Worm (Caenorhabditis elegans) whole organism, L1 larva: ENCODE data around the gene mogs-1.
A peak's percentile ranks its signal among the peaks of the same experiment; 100 is the strongest.

Experiments
- C04F5.9 ChIP-seq: sonication (generic microtip); optimal IDR thresholded peaks from 2 replicates; lab custom pipeline; 2016; ENCODE audit warnings: missing genetic modification characterization, missing compliant biosample characterization
- C34B4.2 ChIP-seq: sonication (generic microtip); optimal IDR thresholded peaks from 2 replicates; lab custom pipeline; 2017; ENCODE audit warnings: mild to moderate bottlenecking, missing genetic modification characterization, missing compliant biosample characterization
- Y116A8C.19 ChIP-seq: sonication (generic microtip); optimal IDR thresholded peaks from 2 replicates; lab custom pipeline; 2016; ENCODE audit warnings: missing compliant biosample characterization, missing genetic modification characterization, borderline replicate concordance
- alr-1 ChIP-seq: fragments of 200-800 bp; sonication (Bioruptor generic); optimal IDR thresholded peaks from 2 replicates; lab custom pipeline; 2018; ENCODE audit warnings: borderline replicate concordance, mild to moderate bottlenecking, missing genetic modification characterization, missing compliant biosample characterization
- aly-2 ChIP-seq: fragments of 150-350 bp; optimal IDR thresholded peaks from 2 replicates; lab custom pipeline; 2014; ENCODE audit warnings: missing biosample characterization, missing genetic modification characterization
- ama-1 ChIP-seq: fragments of 150-350 bp; optimal IDR thresholded peaks from 2 replicates; lab custom pipeline; 2014
- blmp-1 ChIP-seq: fragments of 150-350 bp; optimal IDR thresholded peaks from 2 replicates; lab custom pipeline; 2014; ENCODE audit warnings: missing biosample characterization, missing genetic modification characterization
- ceh-63 ChIP-seq: fragments of 200-800 bp; sonication (Bioruptor generic); optimal IDR thresholded peaks from 2 replicates; lab custom pipeline; 2018; ENCODE audit warnings: mild to moderate bottlenecking, missing genetic modification characterization, missing compliant biosample characterization
- ceh-88 ChIP-seq: fragments of 200-800 bp; sonication (Bioruptor generic); IDR thresholded peaks from 2 replicates; pipeline ENCODE4 v1.3.6; 2022; ENCODE audit warnings: missing genetic modification characterization, missing compliant biosample characterization
- ceh-90 ChIP-seq: sonication (generic microtip); optimal IDR thresholded peaks from 2 replicates; lab custom pipeline; 2016; ENCODE audit warnings: missing genetic modification characterization, missing compliant biosample characterization
- ces-1 ChIP-seq: fragments of 150-350 bp; optimal IDR thresholded peaks from 2 replicates; lab custom pipeline; 2014; ENCODE audit warnings: missing biosample characterization, missing genetic modification reagents, missing genetic modification characterization
- dpl-1 ChIP-seq, 3 experiments: fragments of 150-350 bp in 2 of 3; sonication (generic microtip) in 1 of 3; optimal IDR thresholded peaks; 2 replicates each; lab custom pipeline; 2014 to 2017; ENCODE audit warnings: missing biosample characterization in 3 of 3, missing genetic modification characterization in 3 of 3, missing genetic modification reagents in 3 of 3
- efl-1 ChIP-seq, 4 experiments: fragments of 150-350 bp; optimal IDR thresholded peaks in 3 of 4; peaks in 1 of 4; 1 replicate in 1 of 4; 2 replicates in 3 of 4; lab custom pipeline; 2014; ENCODE audit warnings: missing biosample characterization in 2 of 4, missing genetic modification characterization in 2 of 4, missing genetic modification reagents in 2 of 4
- efl-3 ChIP-seq: fragments of 200-800 bp; sonication (Bioruptor generic); optimal IDR thresholded peaks from 2 replicates; lab custom pipeline; 2018; ENCODE audit warnings: mild to moderate bottlenecking, missing genetic modification characterization, missing compliant biosample characterization
- egl-27 ChIP-seq, 2 experiments: fragments of 150-350 bp in 1 of 2; sonication (generic microtip); optimal IDR thresholded peaks; 3 replicates each; lab custom pipeline; 2017 to 2018; ENCODE audit warnings: missing biosample characterization in 2 of 2, missing genetic modification characterization in 2 of 2, missing genetic modification reagents in 2 of 2
- elt-2 ChIP-seq: sonication (generic microtip); optimal IDR thresholded peaks from 2 replicates; lab custom pipeline; 2016; ENCODE audit warnings: missing genetic modification characterization, mild to moderate bottlenecking, inconsistent platforms, missing compliant biosample characterization, missing genetic modification reagents
- ets-5 ChIP-seq: fragments of 200-800 bp; sonication (Bioruptor generic); IDR thresholded peaks from 2 replicates; pipeline ENCODE4 v1.3.6; 2022; ENCODE audit warnings: missing genetic modification characterization, missing compliant biosample characterization
- fkh-8 ChIP-seq: sonication (generic microtip); optimal IDR thresholded peaks from 2 replicates; lab custom pipeline; 2016; ENCODE audit warnings: mild to moderate bottlenecking, missing genetic modification characterization, missing compliant biosample characterization
- fos-1 ChIP-seq: fragments of 150-350 bp; optimal IDR thresholded peaks from 2 replicates; lab custom pipeline; 2014; ENCODE audit warnings: missing biosample characterization, missing genetic modification characterization
- irx-1 ChIP-seq: sonication (generic microtip); optimal IDR thresholded peaks from 2 replicates; lab custom pipeline; 2016; ENCODE audit warnings: missing genetic modification characterization, missing compliant biosample characterization
- jun-1 ChIP-seq: fragments of 150-350 bp; optimal IDR thresholded peaks from 2 replicates; lab custom pipeline; 2014; ENCODE audit warnings: missing biosample characterization, missing genetic modification reagents, missing genetic modification characterization
- lin-35 ChIP-seq, 2 experiments: fragments of 150-350 bp; optimal IDR thresholded peaks; 2 replicates each; lab custom pipeline; 2014; ENCODE audit warnings: missing biosample characterization in 2 of 2, missing genetic modification characterization in 2 of 2, missing genetic modification reagents in 2 of 2
- lir-3 ChIP-seq: sonication (generic microtip); optimal IDR thresholded peaks from 2 replicates; lab custom pipeline; 2016; ENCODE audit warnings: mild to moderate bottlenecking, missing genetic modification characterization, moderate library complexity, missing compliant biosample characterization; ENCODE audit not compliant: poor library complexity
- mdl-1 ChIP-seq, 2 experiments: fragments of 150-350 bp; optimal IDR thresholded peaks; 2 replicates each; lab custom pipeline; 2014 to 2017; ENCODE audit warnings: missing biosample characterization in 2 of 2, missing genetic modification characterization in 2 of 2, inconsistent platforms in 1 of 2
- mep-1 ChIP-seq: fragments of 150-350 bp; optimal IDR thresholded peaks from 2 replicates; lab custom pipeline; 2014; ENCODE audit warnings: missing biosample characterization, missing genetic modification characterization
- nhr-12 ChIP-seq: sonication (generic microtip); optimal IDR thresholded peaks from 2 replicates; lab custom pipeline; 2017; ENCODE audit warnings: missing biosample characterization, missing genetic modification characterization
- nhr-20 ChIP-seq: sonication (generic microtip); optimal IDR thresholded peaks from 2 replicates; lab custom pipeline; 2016; ENCODE audit warnings: mild to moderate bottlenecking, missing genetic modification characterization, missing compliant biosample characterization
- nhr-71 ChIP-seq: sonication (generic microtip); optimal IDR thresholded peaks from 2 replicates; lab custom pipeline; 2016; ENCODE audit warnings: mild to moderate bottlenecking, missing genetic modification characterization, moderate library complexity, missing compliant biosample characterization
- nhr-85 ChIP-seq: sonication (generic microtip); peaks from one replicate; lab custom pipeline; 2016; ENCODE audit warnings: missing genetic modification characterization, inconsistent platforms, missing compliant biosample characterization
- nhr-90 ChIP-seq: sonication (generic microtip); optimal IDR thresholded peaks from 2 replicates; lab custom pipeline; 2016; ENCODE audit warnings: mild to moderate bottlenecking, missing genetic modification characterization, missing compliant biosample characterization; ENCODE audit not compliant: poor library complexity
- snu-23 ChIP-seq: sonication (generic microtip); optimal IDR thresholded peaks from 2 replicates; lab custom pipeline; 2016; ENCODE audit warnings: missing genetic modification characterization, missing compliant biosample characterization
- sptf-1 ChIP-seq: fragments of 150-350 bp; optimal IDR thresholded peaks from 2 replicates; lab custom pipeline; 2014; ENCODE audit warnings: missing biosample characterization, missing genetic modification characterization
- tlp-1 ChIP-seq: fragments of 150-350 bp; optimal IDR thresholded peaks from 2 replicates; lab custom pipeline; 2014; ENCODE audit warnings: missing biosample characterization, missing genetic modification characterization
- unc-62 ChIP-seq: fragments of 150-350 bp; optimal IDR thresholded peaks from 2 replicates; lab custom pipeline; 2014; ENCODE audit warnings: missing biosample characterization, missing genetic modification reagents, missing genetic modification characterization
- unc-86 ChIP-seq: sonication (generic microtip); optimal IDR thresholded peaks from 2 replicates; lab custom pipeline; 2016; ENCODE audit warnings: missing genetic modification characterization, missing compliant biosample characterization
- vab-15 ChIP-seq: sonication (generic microtip); optimal IDR thresholded peaks from 2 replicates; lab custom pipeline; 2017; ENCODE audit warnings: missing genotype, mild to moderate bottlenecking, missing genetic modification characterization, missing compliant biosample characterization
- zag-1 ChIP-seq: fragments of 150-350 bp; optimal IDR thresholded peaks from 2 replicates; lab custom pipeline; 2014; ENCODE audit warnings: missing biosample characterization, missing genetic modification characterization
- ztf-11 ChIP-seq, 2 experiments: sonication (generic microtip); optimal IDR thresholded peaks; 2 replicates each; lab custom pipeline; 2016 to 2017; ENCODE audit warnings: missing genetic modification characterization in 2 of 2, missing biosample characterization in 1 of 2, missing compliant biosample characterization in 1 of 2

Gene mogs-1

DNA sequence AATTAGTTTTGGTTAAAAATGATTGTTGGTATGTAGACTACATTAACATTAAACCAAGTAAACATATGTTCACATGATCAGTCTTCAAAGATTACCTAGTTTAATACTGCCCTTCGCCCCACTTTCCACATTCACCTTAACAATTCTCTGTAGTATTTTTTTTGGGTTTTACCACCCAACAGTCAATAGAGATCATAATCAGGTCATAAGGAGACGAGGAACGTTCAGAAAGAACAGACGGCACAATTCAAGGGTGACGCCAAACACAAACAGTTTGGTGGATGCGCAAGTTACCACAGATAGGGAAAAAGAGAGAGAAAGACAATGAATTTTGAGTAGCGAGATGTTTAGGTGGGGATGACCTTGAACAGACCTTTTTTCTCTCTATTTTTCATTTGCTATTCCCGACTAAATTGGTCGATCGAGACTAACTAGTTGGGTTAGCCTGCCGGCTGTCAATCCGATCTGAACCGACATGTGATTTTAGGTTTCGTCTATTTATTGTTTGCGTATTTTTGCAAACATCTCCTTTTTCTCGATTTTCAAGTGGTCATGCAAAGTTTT, 50.0 kb downstream of the mogs-1 start (continued):
- peak; percentile 2 for TF ChIP-seq mep-1
- peak in 1 of 2 experiments; percentile 68 for TF ChIP-seq mdl-1 (tag; optimal IDR thresholded peaks at IDR 0.05; lab: Kevin White, UChicago)
- TF ChIP-seq lin-35 (GFP tag; optimal IDR thresholded peaks at IDR 0.05; lab: Kevin White, UChicago) = peak; percentile 12 to 53

ce11 chrIV:10970767-10971166, 51.0 kb downstream of the mogs-1 start:
- no peak for TF ChIP-seq ceh-63
- TF ChIP-seq egl-27 (tag; optimal IDR thresholded peaks at IDR 0.05; lab: Kevin White, UChicago) = no peak
- TF ChIP-seq vab-15 (tag; lab: Kevin White, UChicago) = no peak
- no peak for TF ChIP-seq C34B4.2 (tag; lab: Kevin White, UChicago)
- TF ChIP-seq sptf-1 (tag; lab: Kevin White, UChicago) = no peak
- TF ChIP-seq irx-1 = no peak
- TF ChIP-seq blmp-1 = no peak
- no peak for TF ChIP-seq Y116A8C.19
- TF ChIP-seq unc-62 (GFP tag; lab: Kevin White, UChicago) = no peak
- no peak for TF ChIP-seq fkh-8 (tag; lab: Kevin White, UChicago)
- TF ChIP-seq alr-1 (tag; lab: Kevin White, UChicago) = no peak
- TF ChIP-seq fos-1 (tag; lab: Kevin White, UChicago) = no peak

ce11 chrIV:10970333-10970732, 51.4 kb downstream of the mogs-1 start:
- TF ChIP-seq nhr-85 (tag; lab: Kevin White, UChicago) (no peak), elt-2 (tag; lab: Kevin White, UChicago) (peak; percentile 85), C04F5.9 (tag; lab: Kevin White, UChicago) (no peak), nhr-20 (tag; lab: Kevin White, UChicago) (peak; percentile 5), lin-35 (GFP tag; optimal IDR thresholded peaks at IDR 0.05; lab: Kevin White, UChicago) (peak in 1 of 2 experiments; percentile 45), jun-1 (tag; lab: Kevin White, UChicago) (no peak), ceh-88 (no peak), aly-2 (tag; lab: Kevin White, UChicago) (no peak), ama-1 (lab: Kevin White, UChicago) (no peak), blmp-1 (peak; percentile 8), efl-3 (no peak), tlp-1 (tag; lab: Kevin White, UChicago) (no peak), zag-1 (tag; lab: Kevin White, UChicago) (no peak), ets-5 (GFP tag; lab: Robert Waterston, UW) (no peak), efl-1 (optimal IDR thresholded peaks at IDR 0.05; lab: Kevin White, UChicago) (no peak), efl-1 (GFP tag; optimal IDR thresholded peaks at IDR 0.05 in 1 of 2; lab: Kevin White, UChicago) (peak in 1 of 2 experiments; percentile 83), ceh-90 (tag; lab: Kevin White, UChicago) (no peak), unc-86 (tag; lab: Kevin White, UChicago) (no peak), nhr-71 (tag; lab: Kevin White, UChicago) (peak; percentile 0)

DNA sequence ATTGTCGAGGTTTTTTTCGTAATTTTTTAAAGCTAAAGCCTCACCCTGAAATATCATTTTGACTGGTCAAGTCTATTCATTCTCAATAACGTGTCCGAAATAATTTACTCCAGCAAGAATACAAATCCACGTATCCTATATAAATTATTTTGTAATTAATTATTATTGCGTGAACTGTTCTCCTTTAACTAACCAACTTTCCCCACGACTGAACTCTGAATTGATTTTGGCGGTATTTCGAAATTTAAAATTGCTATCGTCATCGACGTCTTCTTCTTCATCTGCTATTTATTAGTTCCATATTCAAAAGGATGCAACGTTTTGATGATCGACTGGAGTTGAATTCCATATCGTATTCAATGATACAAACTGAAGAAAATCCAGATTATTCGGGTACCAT, 55.4 kb downstream of the mogs-1 start, which contains the start of the genes aqp-3 and Y69E1A.8:
aqp-3 (minus strand) TSS at position 101 of the 400 bp plus-strand sequence.
Y69E1A.8 (plus strand) TSS at position 246 of the 400 bp plus-strand sequence.
- no peak for TF ChIP-seq unc-86 (tag; lab: Kevin White, UChicago)
- TF ChIP-seq ces-1 = no peak
- TF ChIP-seq lir-3 (tag; lab: Kevin White, UChicago) = no peak
- no peak for TF ChIP-seq nhr-71 (tag; lab: Kevin White, UChicago)
- no peak for TF ChIP-seq ztf-11 (tag; optimal IDR thresholded peaks at IDR 0.05; lab: Kevin White, UChicago)
- no peak for TF ChIP-seq vab-15 (tag; lab: Kevin White, UChicago)
- TF ChIP-seq nhr-12 (tag; lab: Kevin White, UChicago) = no peak
- no peak for TF ChIP-seq snu-23 (GFP tag; lab: Kevin White, UChicago)
- TF ChIP-seq C34B4.2 (tag; lab: Kevin White, UChicago) = no peak
- no peak for TF ChIP-seq nhr-90 (tag; lab: Kevin White, UChicago)
- TF ChIP-seq ceh-63 = no peak
- no peak for TF ChIP-seq dpl-1 (GFP tag; optimal IDR thresholded peaks at IDR 0.05; lab: Kevin White, UChicago)
- no peak for TF ChIP-seq Y116A8C.19
- no peak for TF ChIP-seq mdl-1 (tag; optimal IDR thresholded peaks at IDR 0.05; lab: Kevin White, UChicago)
- no peak for TF ChIP-seq alr-1 (tag; lab: Kevin White, UChicago)
- TF ChIP-seq fkh-8 (tag; lab: Kevin White, UChicago) = no peak
